Worm (Caenorhabditis elegans) whole organism, L2 larva: Measurements from ENCODE around the gene C06A1.3.
A peak's percentile ranks its signal among the peaks of the same experiment; 100 is the strongest.

Experiments
- C34F6.9 ChIP-seq: fragments of 150-350 bp; optimal IDR thresholded peaks from 2 replicates; lab custom pipeline; 2014; ENCODE audit warnings: missing biosample characterization, missing genetic modification characterization
- F13H6.1 ChIP-seq: sonication (generic microtip); optimal IDR thresholded peaks from 2 replicates; lab custom pipeline; 2016; ENCODE audit warnings: missing genetic modification characterization, missing compliant biosample characterization
- R02D3.7 ChIP-seq: fragments of 150-350 bp; optimal IDR thresholded peaks from 2 replicates; lab custom pipeline; 2014; ENCODE audit warnings: missing biosample characterization, missing genetic modification characterization
- Y55F3AM.14 ChIP-seq: fragments of 200-800 bp; sonication (Bioruptor generic); optimal IDR thresholded peaks from 2 replicates; lab custom pipeline; 2018; ENCODE audit warnings: mild to moderate bottlenecking, missing genetic modification characterization, missing compliant biosample characterization
- ZK546.5 ChIP-seq: sonication (generic microtip); optimal IDR thresholded peaks from 2 replicates; lab custom pipeline; 2017; ENCODE audit warnings: missing biosample characterization, missing genetic modification characterization
- alr-1 ChIP-seq: fragments of 150-350 bp; optimal IDR thresholded peaks from 2 replicates; lab custom pipeline; 2014; ENCODE audit warnings: missing biosample characterization, missing genetic modification characterization
- aly-2 ChIP-seq: fragments of 150-350 bp; optimal IDR thresholded peaks from 2 replicates; lab custom pipeline; 2014; ENCODE audit warnings: missing biosample characterization, missing genetic modification characterization
- ama-1 ChIP-seq: fragments of 150-350 bp; optimal IDR thresholded peaks from 2 replicates; lab custom pipeline; 2018; ENCODE audit warnings: inconsistent platforms
- blmp-1 ChIP-seq: sonication (generic microtip); optimal IDR thresholded peaks from 2 replicates; lab custom pipeline; 2017; ENCODE audit warnings: missing genetic modification characterization, mild to moderate bottlenecking, missing compliant biosample characterization, antibody characterized with exemption, moderate library complexity; ENCODE audit not compliant: insufficient read depth
- ceh-16 ChIP-seq: fragments of 150-350 bp; optimal IDR thresholded peaks from 2 replicates; lab custom pipeline; 2014; ENCODE audit warnings: missing biosample characterization, missing genetic modification characterization
- crh-2 ChIP-seq: sonication (generic microtip); optimal IDR thresholded peaks from 2 replicates; lab custom pipeline; 2017; ENCODE audit warnings: missing biosample characterization, missing genetic modification characterization
- dmd-4 ChIP-seq: sonication (generic microtip); optimal IDR thresholded peaks from 2 replicates; lab custom pipeline; 2017; ENCODE audit warnings: missing biosample characterization, missing genetic modification characterization
- egl-27 ChIP-seq: sonication (generic microtip); optimal IDR thresholded peaks from 3 replicates; lab custom pipeline; 2017; ENCODE audit warnings: missing biosample characterization, missing genetic modification reagents, missing genetic modification characterization
- elt-1 ChIP-seq: fragments of 150-350 bp; optimal IDR thresholded peaks from 2 replicates; lab custom pipeline; 2014; ENCODE audit warnings: missing biosample characterization, missing genetic modification characterization
- elt-3 ChIP-seq: sonication (generic microtip); optimal IDR thresholded peaks from 2 replicates; lab custom pipeline; 2017; ENCODE audit warnings: missing biosample characterization, missing genetic modification characterization
- fos-1 ChIP-seq: fragments of 150-350 bp; optimal IDR thresholded peaks from 2 replicates; lab custom pipeline; 2014; ENCODE audit warnings: missing biosample characterization, missing genetic modification characterization
- gmeb-1 ChIP-seq: fragments of 150-350 bp; optimal IDR thresholded peaks from 2 replicates; lab custom pipeline; 2014; ENCODE audit warnings: missing biosample characterization, missing genetic modification characterization
- lin-11 ChIP-seq: fragments of 150-350 bp; sonication (generic microtip); optimal IDR thresholded peaks from 2 replicates; lab custom pipeline; 2014; ENCODE audit warnings: missing biosample characterization, missing genetic modification characterization, inconsistent platforms, mixed read lengths
- lin-13 ChIP-seq: fragments of 150-350 bp; optimal IDR thresholded peaks from 2 replicates; lab custom pipeline; 2014; ENCODE audit warnings: missing biosample characterization, missing genetic modification reagents, missing genetic modification characterization
- lin-39 ChIP-seq: fragments of 150-350 bp; optimal IDR thresholded peaks from 2 replicates; lab custom pipeline; 2014; ENCODE audit warnings: missing biosample characterization, missing genetic modification reagents, missing genetic modification characterization
- lsy-2 ChIP-seq, 2 experiments: fragments of 150-350 bp in 1 of 2; sonication (generic microtip) in 1 of 2; optimal IDR thresholded peaks; 2 replicates each; lab custom pipeline; 2014 to 2017; ENCODE audit warnings: missing biosample characterization in 2 of 2, missing genetic modification characterization in 2 of 2
- mab-5 ChIP-seq: fragments of 150-350 bp; optimal IDR thresholded peaks from 2 replicates; lab custom pipeline; 2014; ENCODE audit warnings: missing biosample characterization, missing genetic modification characterization
- mbf-1 ChIP-seq: sonication (generic microtip); optimal IDR thresholded peaks from 2 replicates; lab custom pipeline; 2017; ENCODE audit warnings: missing biosample characterization, missing genetic modification characterization
- mdl-1 ChIP-seq, 2 experiments: fragments of 150-350 bp in 1 of 2; sonication (generic microtip) in 1 of 2; optimal IDR thresholded peaks; 2 replicates each; lab custom pipeline; 2017; ENCODE audit warnings: missing biosample characterization in 2 of 2, missing genetic modification characterization in 2 of 2
- nhr-10 ChIP-seq: sonication (generic microtip); optimal IDR thresholded peaks from 2 replicates; lab custom pipeline; 2017; ENCODE audit warnings: missing biosample characterization, missing genetic modification characterization
- nhr-12 ChIP-seq: fragments of 150-350 bp; optimal IDR thresholded peaks from 2 replicates; lab custom pipeline; 2014; ENCODE audit warnings: missing biosample characterization, missing genetic modification characterization
- nhr-129 ChIP-seq: fragments of 150-350 bp; optimal IDR thresholded peaks from 2 replicates; lab custom pipeline; 2014; ENCODE audit warnings: missing biosample characterization, missing genetic modification characterization
- nhr-21 ChIP-seq: fragments of 150-350 bp; optimal IDR thresholded peaks from 2 replicates; lab custom pipeline; 2014; ENCODE audit warnings: missing biosample characterization, missing genetic modification characterization
- nhr-23 ChIP-seq: fragments of 150-350 bp; optimal IDR thresholded peaks from 2 replicates; lab custom pipeline; 2014; ENCODE audit warnings: missing biosample characterization, missing genetic modification reagents, missing genetic modification characterization
- nhr-237 ChIP-seq: fragments of 150-350 bp; optimal IDR thresholded peaks from 2 replicates; lab custom pipeline; 2014; ENCODE audit warnings: missing biosample characterization, missing genetic modification characterization
- nhr-25 ChIP-seq: fragments of 150-350 bp; sonication (generic microtip); optimal IDR thresholded peaks from 3 replicates; lab custom pipeline; 2014; ENCODE audit warnings: missing biosample characterization, missing genetic modification characterization
- nhr-6 ChIP-seq: fragments of 150-350 bp; optimal IDR thresholded peaks from 2 replicates; lab custom pipeline; 2014; ENCODE audit warnings: missing biosample characterization, missing genetic modification characterization
- nhr-77 ChIP-seq: fragments of 150-350 bp; optimal IDR thresholded peaks from 2 replicates; lab custom pipeline; 2014; ENCODE audit warnings: missing biosample characterization, missing genetic modification characterization
- peb-1 ChIP-seq: fragments of 150-350 bp; optimal IDR thresholded peaks from 2 replicates; lab custom pipeline; 2014; ENCODE audit warnings: missing biosample characterization, missing genetic modification characterization
- sem-4 ChIP-seq: fragments of 150-350 bp; optimal IDR thresholded peaks from 2 replicates; lab custom pipeline; 2014; ENCODE audit warnings: missing biosample characterization, missing genetic modification reagents, missing genetic modification characterization
- skn-1 ChIP-seq: sonication (generic microtip); optimal IDR thresholded peaks from 2 replicates; lab custom pipeline; 2017; ENCODE audit warnings: missing biosample characterization, missing genetic modification characterization
- sma-3 ChIP-seq: sonication (generic microtip); optimal IDR thresholded peaks from 2 replicates; lab custom pipeline; 2016; ENCODE audit warnings: missing genetic modification reagents, missing genetic modification characterization, missing compliant biosample characterization
- sma-9 ChIP-seq, 2 experiments: fragments of 150-350 bp in 1 of 2; sonication (generic microtip) in 1 of 2; optimal IDR thresholded peaks; 2 replicates each; lab custom pipeline; 2014 to 2016; ENCODE audit warnings: missing genetic modification characterization in 2 of 2, mild to moderate bottlenecking in 1 of 2, missing biosample characterization in 1 of 2, missing compliant biosample characterization in 1 of 2, missing genetic modification reagents in 1 of 2, moderate library complexity in 1 of 2
- snpc-4 ChIP-seq: fragments of 150-350 bp; optimal IDR thresholded peaks from 2 replicates; lab custom pipeline; 2014; ENCODE audit warnings: missing biosample characterization, missing genetic modification characterization
- unc-39 ChIP-seq: fragments of 150-350 bp; optimal IDR thresholded peaks from 2 replicates; lab custom pipeline; 2014; ENCODE audit warnings: missing biosample characterization, missing genetic modification characterization
- unc-55 ChIP-seq: fragments of 150-350 bp; sonication (generic microtip); optimal IDR thresholded peaks from 3 replicates; lab custom pipeline; 2014; ENCODE audit warnings: missing biosample characterization, missing genetic modification reagents, missing genetic modification characterization
- unc-62 ChIP-seq: fragments of 150-350 bp; optimal IDR thresholded peaks from 2 replicates; lab custom pipeline; 2014; ENCODE audit warnings: missing biosample characterization, missing genetic modification reagents, missing genetic modification characterization
- zag-1 ChIP-seq: fragments of 150-350 bp; optimal IDR thresholded peaks from 2 replicates; lab custom pipeline; 2014; ENCODE audit warnings: missing biosample characterization, missing genetic modification characterization
- ztf-1 ChIP-seq: fragments of 200-800 bp; sonication (Bioruptor generic); conservative IDR thresholded peaks from 2 replicates; pipeline ENCODE4 v1.3.6; 2022; ENCODE audit warnings: missing genetic modification characterization, missing compliant biosample characterization
- ztf-4 ChIP-seq: fragments of 150-350 bp; optimal IDR thresholded peaks from 2 replicates; lab custom pipeline; 2014; ENCODE audit warnings: missing biosample characterization, missing genetic modification characterization

The C06A1.3 gene

DNA sequence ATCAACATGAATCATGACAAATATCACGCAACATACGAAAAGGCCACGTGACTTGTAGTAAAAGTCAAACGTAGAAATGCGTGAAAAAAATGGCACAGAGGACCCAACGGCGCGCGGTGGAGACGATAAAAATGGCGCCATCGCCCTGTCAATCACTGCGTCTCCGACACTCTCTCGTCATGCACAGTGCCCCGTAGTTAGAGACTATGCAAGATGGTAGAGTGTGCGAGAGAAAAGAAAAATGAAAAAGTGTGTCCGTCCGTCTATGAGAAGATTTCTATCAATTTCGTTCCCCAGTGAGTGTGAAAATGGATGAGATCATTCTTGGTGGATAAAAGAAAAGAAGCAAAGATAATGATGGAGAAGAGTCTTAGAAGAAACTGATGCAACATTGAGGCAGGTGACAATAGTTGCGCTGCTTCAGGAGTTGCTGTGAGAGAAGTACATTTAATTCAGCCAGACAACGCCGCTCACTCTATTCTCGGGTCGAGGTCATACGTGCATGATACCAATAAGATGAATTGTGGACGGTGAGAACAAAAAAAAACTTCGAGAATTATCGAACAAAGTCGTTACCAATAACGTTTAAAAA is 16.5 kb upstream of the C06A1.3 start:
- TF ChIP-seq alr-1 (no peak), ama-1 (lab: Kevin White, UChicago) (no peak), sma-3 (GFP tag; lab: Kevin White, UChicago) (peak; percentile 81), C34F6.9 (peak; percentile 63), mdl-1 (tag; optimal IDR thresholded peaks at IDR 0.05; lab: Kevin White, UChicago) (peak; percentile 51 to 54), crh-2 (tag; lab: Kevin White, UChicago) (peak; percentile 55), R02D3.7 (tag; lab: Kevin White, UChicago) (no peak), zag-1 (tag; lab: Kevin White, UChicago) (no peak), nhr-12 (tag; lab: Kevin White, UChicago) (no peak), elt-1 (tag; lab: Kevin White, UChicago) (no peak), egl-27 (tag; lab: Kevin White, UChicago) (peak; percentile 35), ZK546.5 (tag; lab: Kevin White, UChicago) (no peak), nhr-129 (peak; percentile 95), snpc-4 (tag; lab: Kevin White, UChicago) (peak; percentile 44), skn-1 (tag; lab: Kevin White, UChicago) (no peak), lin-13 (GFP tag; lab: Kevin White, UChicago) (peak; percentile 15), aly-2 (tag; lab: Kevin White, UChicago) (no peak), peb-1 (tag; lab: Kevin White, UChicago) (no peak), nhr-10 (no peak), unc-39 (tag; lab: Kevin White, UChicago) (no peak), mab-5 (tag; lab: Kevin White, UChicago) (no peak), ztf-4 (tag; lab: Kevin White, UChicago) (peak; percentile 73), blmp-1 (no peak), nhr-25 (tag; lab: Kevin White, UChicago) (peak; percentile 80), sem-4 (peak; percentile 72), nhr-77 (no peak), lsy-2 (tag; optimal IDR thresholded peaks at IDR 0.05; lab: Kevin White, UChicago) (peak in 1 of 2 experiments; percentile 54), F13H6.1 (tag; lab: Kevin White, UChicago) (peak; percentile 78), nhr-237 (no peak), lin-11 (tag; lab: Kevin White, UChicago) (no peak), elt-3 (no peak), nhr-23 (tag; lab: Kevin White, UChicago) (no peak), unc-55 (GFP tag; lab: Kevin White, UChicago) (peak; percentile 33), unc-62 (no peak), nhr-21 (peak; percentile 73), ztf-1 (GFP tag; lab: Robert Waterston, UW) (no peak), dmd-4 (tag; lab: Kevin White, UChicago) (no peak), fos-1 (tag; lab: Kevin White, UChicago) (peak; percentile 80), gmeb-1 (peak; percentile 30), mbf-1 (tag; lab: Kevin White, UChicago) (no peak), nhr-6 (tag; lab: Kevin White, UChicago) (no peak), Y55F3AM.14 (GFP tag; lab: Kevin White, UChicago) (no peak), ceh-16 (tag; lab: Kevin White, UChicago) (no peak), sma-9 (GFP tag; optimal IDR thresholded peaks at IDR 0.05; lab: Kevin White, UChicago) (peak; percentile 40), sma-9 (tag; optimal IDR thresholded peaks at IDR 0.05; lab: Kevin White, UChicago) (no peak), lin-39 (tag; lab: Kevin White, UChicago) (no peak)
